Worm (Caenorhabditis elegans): ENCODE results near the gene fut-8.

DNA sequence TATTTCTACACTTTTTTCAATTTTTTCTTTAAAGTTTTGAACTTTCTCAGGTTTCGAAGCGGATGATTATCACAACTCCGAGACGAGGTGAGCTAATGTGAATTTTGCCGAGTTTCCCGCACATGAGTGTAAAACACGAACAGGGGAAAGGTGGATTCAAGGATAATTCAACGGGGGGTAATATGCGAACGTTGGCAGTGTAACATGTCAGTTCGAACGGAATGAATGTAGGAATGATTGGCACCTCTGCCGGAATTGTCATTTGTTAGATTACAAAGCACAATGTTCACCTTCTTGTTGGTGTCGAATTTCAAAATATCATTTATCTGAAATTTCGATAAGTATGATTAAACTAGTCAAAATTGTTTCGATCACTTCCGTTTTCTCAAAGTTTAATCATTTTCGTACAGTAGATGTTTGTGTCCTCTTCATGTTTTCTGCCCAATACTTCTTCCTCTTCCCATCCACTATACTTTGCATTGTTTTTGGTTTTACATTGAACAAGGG is 28.7 kb upstream of the fut-8 start, which contains the start of gene picc-1:
- TF ChIP-seq lin-13 (GFP tag; optimal IDR thresholded peaks at IDR 0.05): no peak
- TF ChIP-seq mdl-1 (tag; optimal IDR thresholded peaks at IDR 0.05): no peak
- TF ChIP-seq unc-62 (GFP tag; optimal IDR thresholded peaks at IDR 0.05): no peak
- TF ChIP-seq elt-1 (tag; optimal IDR thresholded peaks at IDR 0.05): no peak
- no peak for TF ChIP-seq snpc-4 (tag; optimal IDR thresholded peaks at IDR 0.05)
- no peak for TF ChIP-seq egl-27 (tag; optimal IDR thresholded peaks at IDR 0.05)
- TF ChIP-seq ceh-82 (tag; optimal IDR thresholded peaks at IDR 0.05): no peak
- TF ChIP-seq peb-1 (tag; optimal IDR thresholded peaks at IDR 0.05): no peak
- TF ChIP-seq ama-1 (optimal IDR thresholded peaks at IDR 0.05): no peak
- TF ChIP-seq nhr-23 (tag; optimal IDR thresholded peaks at IDR 0.05): no peak
- no peak for TF ChIP-seq unc-39 (tag; optimal IDR thresholded peaks at IDR 0.05)
- no peak for TF ChIP-seq blmp-1 (tag; optimal IDR thresholded peaks at IDR 0.05; ENCODE audit: insufficient read depth)

Measured in whole organism, L2 larva.